Worm (Caenorhabditis elegans) whole organism, L4 larva: ENCODE data around the gene C33D9.6.

Experiments used
- D1046.2 ChIP-seq: fragments of 200-800 bp; sonication (Bioruptor generic); IDR thresholded peaks from 2 replicates; pipeline ENCODE4 v1.3.6; 2022; ENCODE audit warnings: missing genetic modification characterization, missing compliant biosample characterization
- F37D6.2 ChIP-seq: sonication (generic microtip); optimal IDR thresholded peaks from 2 replicates; lab custom pipeline; 2016; ENCODE audit warnings: mild to moderate bottlenecking, missing genetic modification characterization, missing compliant biosample characterization
- T20F7.1 ChIP-seq: fragments of 200-800 bp; sonication (Bioruptor generic); optimal IDR thresholded peaks from 2 replicates; lab custom pipeline; 2018; ENCODE audit warnings: mild to moderate bottlenecking, missing genetic modification characterization, missing compliant biosample characterization
- T26A8.4 ChIP-seq: fragments of 200-800 bp; sonication (Bioruptor generic); IDR thresholded peaks from 2 replicates; pipeline ENCODE4 v1.3.6; 2022; ENCODE audit warnings: missing genetic modification characterization, missing compliant biosample characterization
- Y105C5A.15 ChIP-seq: fragments of 200-800 bp; sonication (Bioruptor generic); IDR thresholded peaks from 2 replicates; pipeline ENCODE4 v1.3.6; 2022; ENCODE audit warnings: missing genetic modification characterization, missing compliant biosample characterization
- Y75B8A.6 ChIP-seq: fragments of 200-800 bp; sonication (Bioruptor generic); IDR thresholded peaks from 2 replicates; pipeline ENCODE4 v1.3.6; 2022; ENCODE audit warnings: missing genetic modification reagents, missing genetic modification characterization, missing compliant biosample characterization
- ceh-28 ChIP-seq: fragments of 150-350 bp; optimal IDR thresholded peaks from 2 replicates; lab custom pipeline; 2014; ENCODE audit warnings: missing biosample characterization, missing genetic modification reagents, missing genetic modification characterization
- ceh-32 ChIP-seq: sonication (generic microtip); optimal IDR thresholded peaks from 2 replicates; lab custom pipeline; 2016; ENCODE audit warnings: mild to moderate bottlenecking, missing genetic modification characterization, missing compliant biosample characterization; ENCODE audit not compliant: poor library complexity
- ceh-62 ChIP-seq: sonication (generic microtip); optimal IDR thresholded peaks from 2 replicates; lab custom pipeline; 2017; ENCODE audit warnings: missing biosample characterization, missing genetic modification characterization
- ceh-82 ChIP-seq: sonication (generic microtip); optimal IDR thresholded peaks from 2 replicates; lab custom pipeline; 2017; ENCODE audit warnings: missing biosample characterization, missing genetic modification characterization
- cey-2 ChIP-seq: sonication (generic microtip); optimal IDR thresholded peaks from 3 replicates; lab custom pipeline; 2017; ENCODE audit warnings: missing genetic modification characterization, mild to moderate bottlenecking, missing compliant biosample characterization, antibody characterized with exemption, borderline replicate concordance; ENCODE audit not compliant: insufficient read depth
- daf-19 ChIP-seq: fragments of 200-800 bp; sonication (Bioruptor generic); conservative IDR thresholded peaks from 2 replicates; pipeline ENCODE4 v1.3.6; 2022; ENCODE audit warnings: missing genetic modification characterization, missing compliant biosample characterization
- daf-8 ChIP-seq: fragments of 200-800 bp; sonication (Bioruptor generic); IDR thresholded peaks from 2 replicates; pipeline ENCODE4 v1.3.6; 2022; ENCODE audit warnings: missing genetic modification characterization, missing compliant biosample characterization
- dmd-8 ChIP-seq: fragments of 200-800 bp; sonication (Bioruptor generic); IDR thresholded peaks from 2 replicates; pipeline ENCODE4 v1.3.6; 2022; ENCODE audit warnings: missing genetic modification characterization, missing compliant biosample characterization
- dmd-9 ChIP-seq: fragments of 200-800 bp; sonication (Bioruptor generic); IDR thresholded peaks from 2 replicates; pipeline ENCODE4 v1.3.6; 2022; ENCODE audit warnings: missing genetic modification reagents, missing genetic modification characterization, missing compliant biosample characterization
- dve-1 ChIP-seq: sonication (generic microtip); optimal IDR thresholded peaks from 2 replicates; lab custom pipeline; 2017; ENCODE audit warnings: antibody characterized with exemption, mild to moderate bottlenecking, missing genetic modification characterization, missing compliant biosample characterization; ENCODE audit not compliant: insufficient read depth
- fkh-10 ChIP-seq: fragments of 150-350 bp; optimal IDR thresholded peaks from 2 replicates; lab custom pipeline; 2014; ENCODE audit warnings: missing biosample characterization, missing genetic modification reagents, missing genetic modification characterization
- gei-8 ChIP-seq: fragments of 200-800 bp; sonication (Bioruptor generic); optimal IDR thresholded peaks from 2 replicates; lab custom pipeline; 2018; ENCODE audit warnings: mild to moderate bottlenecking, missing genetic modification characterization, missing compliant biosample characterization
- hlh-11 ChIP-seq: fragments of 200-800 bp; sonication (Bioruptor generic); optimal IDR thresholded peaks from 2 replicates; lab custom pipeline; 2018; ENCODE audit warnings: mild to moderate bottlenecking, missing genetic modification characterization, missing compliant biosample characterization
- hmg-1.1 ChIP-seq: fragments of 200-800 bp; sonication (Bioruptor generic); IDR thresholded peaks from 2 replicates; pipeline ENCODE4 v1.3.6; 2022; ENCODE audit warnings: missing genetic modification reagents, missing genetic modification characterization, missing compliant biosample characterization
- lin-39 ChIP-seq: fragments of 150-350 bp; optimal IDR thresholded peaks from 2 replicates; lab custom pipeline; 2014; ENCODE audit warnings: missing biosample characterization, missing genetic modification reagents, missing genetic modification characterization
- lir-3 ChIP-seq: sonication (generic microtip); optimal IDR thresholded peaks from 2 replicates; lab custom pipeline; 2016; ENCODE audit warnings: mild to moderate bottlenecking, missing genetic modification characterization, missing compliant biosample characterization
- madf-5 ChIP-seq, 2 experiments: fragments of 200-800 bp; sonication (Bioruptor generic); IDR thresholded peaks; 2 replicates each; pipeline ENCODE4 v1.3.6; 2022; ENCODE audit warnings: missing compliant biosample characterization in 2 of 2, missing genetic modification characterization in 2 of 2
- mdl-1 ChIP-seq, 2 experiments: fragments of 150-350 bp in 1 of 2; sonication (generic microtip) in 1 of 2; optimal IDR thresholded peaks; 2 replicates each; lab custom pipeline; 2014 to 2017; ENCODE audit warnings: missing biosample characterization in 2 of 2, missing genetic modification characterization in 2 of 2
- mdt-29 ChIP-seq: fragments of 200-800 bp; sonication (Bioruptor generic); IDR thresholded peaks from 2 replicates; pipeline ENCODE4 v1.3.6; 2022; ENCODE audit warnings: missing genetic modification reagents, missing genetic modification characterization, missing compliant biosample characterization
- mep-1 ChIP-seq: fragments of 150-350 bp; sonication (generic microtip); optimal IDR thresholded peaks from 3 replicates; lab custom pipeline; 2014; ENCODE audit warnings: missing biosample characterization, missing genetic modification characterization
- mes-2 ChIP-seq: sonication (generic microtip); optimal IDR thresholded peaks from 2 replicates; lab custom pipeline; 2016; ENCODE audit warnings: missing genotype, mild to moderate bottlenecking, missing genetic modification characterization, missing compliant biosample characterization; ENCODE audit not compliant: poor library complexity, severe bottlenecking
- mxl-2 ChIP-seq: fragments of 200-800 bp; sonication (Bioruptor generic); conservative IDR thresholded peaks from 2 replicates; pipeline ENCODE4 v1.3.6; 2022; ENCODE audit warnings: missing genetic modification reagents, missing genetic modification characterization, missing compliant biosample characterization
- nhr-111 ChIP-seq: fragments of 200-800 bp; sonication (Bioruptor generic); optimal IDR thresholded peaks from 2 replicates; lab custom pipeline; 2018; ENCODE audit warnings: mild to moderate bottlenecking, missing genetic modification characterization, missing compliant biosample characterization
- nhr-41 ChIP-seq: fragments of 200-800 bp; sonication (Bioruptor generic); IDR thresholded peaks from 2 replicates; pipeline ENCODE4 v1.3.6; 2022; ENCODE audit warnings: missing genetic modification reagents, missing genetic modification characterization, missing compliant biosample characterization
- nhr-48 ChIP-seq: sonication (generic microtip); optimal IDR thresholded peaks from 2 replicates; lab custom pipeline; 2016; ENCODE audit warnings: mild to moderate bottlenecking, missing genetic modification characterization, missing compliant biosample characterization
- nhr-6 ChIP-seq: fragments of 150-350 bp; optimal IDR thresholded peaks from 2 replicates; lab custom pipeline; 2014; ENCODE audit warnings: missing biosample characterization, missing genetic modification characterization
- skn-1 ChIP-seq: fragments of 150-350 bp; optimal IDR thresholded peaks from 2 replicates; lab custom pipeline; 2014; ENCODE audit warnings: missing biosample characterization, missing genetic modification characterization
- snpc-1.2 ChIP-seq: fragments of 200-800 bp; sonication (Bioruptor generic); IDR thresholded peaks from 2 replicates; pipeline ENCODE4 v1.3.6; 2022; ENCODE audit warnings: missing genetic modification reagents, missing genetic modification characterization, missing compliant biosample characterization
- snpc-4 ChIP-seq: fragments of 150-350 bp; optimal IDR thresholded peaks from 2 replicates; lab custom pipeline; 2014; ENCODE audit warnings: missing biosample characterization, missing genetic modification characterization
- tra-1 ChIP-seq: fragments of 200-800 bp; sonication (Bioruptor generic); IDR thresholded peaks from 2 replicates; pipeline ENCODE4 v1.3.6; 2022; ENCODE audit warnings: missing genetic modification reagents, missing genetic modification characterization, missing compliant biosample characterization
- zfp-2 ChIP-seq: sonication (generic microtip); optimal IDR thresholded peaks from 2 replicates; lab custom pipeline; 2016; ENCODE audit warnings: mild to moderate bottlenecking, missing genetic modification characterization, missing compliant biosample characterization
- zfp-3 ChIP-seq: fragments of 200-800 bp; sonication (Bioruptor generic); conservative IDR thresholded peaks from 2 replicates; pipeline ENCODE4 v1.3.6; 2022; ENCODE audit warnings: missing genetic modification reagents, missing genetic modification characterization, missing compliant biosample characterization
- zip-2 ChIP-seq: fragments of 150-350 bp; optimal IDR thresholded peaks from 2 replicates; lab custom pipeline; 2014; ENCODE audit warnings: missing biosample characterization, missing genetic modification characterization
- ztf-11 ChIP-seq: fragments of 150-350 bp; optimal IDR thresholded peaks from 2 replicates; lab custom pipeline; 2014; ENCODE audit warnings: missing biosample characterization, missing genetic modification characterization

The C33D9.6 gene

DNA sequence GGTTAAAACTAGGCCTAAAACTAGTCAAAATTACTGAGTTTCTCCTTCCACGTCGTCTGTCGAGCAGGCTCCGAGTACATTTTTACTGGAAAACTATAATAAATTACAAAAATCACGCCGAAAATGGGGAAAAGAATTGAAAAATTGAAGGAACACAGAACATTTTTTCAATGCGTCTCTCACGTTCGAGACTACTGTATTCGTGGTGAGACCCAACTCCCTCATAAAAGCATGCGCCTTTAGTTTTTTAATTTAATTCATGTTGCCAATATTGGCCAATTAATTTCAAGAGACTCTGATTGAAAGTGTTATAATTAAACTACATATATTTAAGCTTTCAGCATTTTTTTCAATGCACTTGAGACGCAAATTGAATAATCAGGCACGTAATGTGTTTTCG is 23.8 kb downstream of the C33D9.6 start:
- TF ChIP-seq snpc-1.2 (GFP tag; lab: Robert Waterston, UW): 0 out of 2 replicates have a peak, but pooled peaks have one; percentile 6
- TF ChIP-seq nhr-48 (tag; lab: Kevin White, UChicago): no peak

DNA sequence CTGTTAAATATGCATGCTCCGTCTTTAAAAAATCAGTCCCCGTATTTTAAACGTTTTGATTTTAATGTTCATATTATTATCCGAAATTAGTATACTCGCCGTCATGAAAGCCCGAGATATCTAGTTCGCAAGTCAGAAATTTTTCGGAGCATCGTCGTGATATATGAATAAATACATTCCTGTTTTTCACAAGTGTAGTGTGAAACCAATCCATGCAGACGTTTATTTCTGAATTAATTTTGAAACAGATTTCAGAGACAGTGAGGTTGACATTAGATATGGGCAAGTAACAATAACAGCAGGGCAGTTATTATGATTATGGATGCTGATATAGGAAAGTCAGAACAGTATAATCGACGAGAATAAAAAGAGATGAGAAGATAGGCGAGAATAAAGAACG is 25.5 kb downstream of the C33D9.6 start:
- TF ChIP-seq snpc-1.2 (GFP tag; lab: Robert Waterston, UW) (peak; percentile 34; the same call in 1 of the 2 replicates), T26A8.4 (GFP tag; lab: Robert Waterston, UW) (no peak)
- TF ChIP-seq, all 104 proteins: peak for 1

DNA sequence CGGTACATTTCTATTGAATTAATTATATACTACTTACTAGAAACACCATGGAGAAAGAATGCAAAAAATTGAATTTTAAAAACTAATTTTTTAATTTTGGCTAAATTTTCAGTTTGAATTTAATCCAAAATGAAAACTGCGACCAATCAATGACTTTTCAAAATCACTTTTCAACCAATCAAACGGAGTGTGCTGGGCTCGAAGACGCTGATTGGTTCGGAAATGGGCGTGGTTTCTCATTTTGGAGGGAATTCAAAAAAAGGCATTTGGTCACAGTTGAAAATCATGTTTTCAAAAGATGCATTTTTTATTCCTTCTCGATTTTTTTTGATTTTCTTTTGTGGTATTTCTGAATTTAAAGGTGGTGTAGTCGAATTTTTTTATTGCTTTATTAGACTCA is 29.0 kb downstream of the C33D9.6 start:
- TF ChIP-seq nhr-41 (GFP tag; lab: Robert Waterston, UW) (no peak), snpc-4 (tag; lab: Kevin White, UChicago) (no peak), mep-1 (tag; lab: Kevin White, UChicago) (no peak), nhr-6 (tag; lab: Kevin White, UChicago) (no peak)

DNA sequence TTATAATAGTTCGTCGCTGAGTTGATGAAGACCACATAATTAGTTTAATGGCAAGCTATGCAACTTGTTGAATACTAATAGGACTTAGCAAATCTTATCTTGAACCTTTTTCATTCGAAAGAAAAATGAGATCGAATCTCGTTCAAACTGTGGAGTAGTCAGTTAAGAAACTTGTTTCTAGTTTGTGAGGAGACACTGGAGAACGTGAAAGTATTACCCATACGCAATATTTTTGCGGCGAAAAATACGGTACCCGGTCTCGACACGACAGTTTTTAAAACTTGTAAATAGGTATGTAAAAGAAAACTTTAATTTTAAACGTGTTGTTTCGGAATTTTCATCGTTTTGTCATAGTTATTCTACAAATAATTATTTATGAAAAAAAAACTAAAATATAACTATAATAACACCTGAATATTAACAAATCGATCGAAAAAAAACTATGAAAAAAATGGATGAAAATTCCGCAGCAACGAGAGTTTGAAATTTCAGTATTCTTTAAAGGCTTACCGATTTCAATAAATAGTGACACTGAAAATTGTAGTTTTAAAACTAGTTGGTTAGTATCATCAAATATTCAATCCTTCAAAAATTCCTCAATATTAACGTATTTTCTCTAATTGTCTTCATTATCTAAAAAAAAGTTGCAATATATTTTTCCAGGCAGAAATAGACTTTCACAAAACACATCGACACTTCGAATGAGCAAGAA is 32.2 kb downstream of the C33D9.6 start, which contains the start of the genes F20C5.7 and parg-1:
Gene F20C5.7 (minus strand): TSS at position 101 of the 712 bp plus-strand sequence.
Gene parg-1 (plus strand): TSS at position 662 of the 712 bp plus-strand sequence.
- no peak for TF ChIP-seq hlh-11 (tag; lab: Kevin White, UChicago)
- no peak for TF ChIP-seq mxl-2 (GFP tag; lab: Robert Waterston, UW)
- no peak for TF ChIP-seq Y105C5A.15 (GFP tag; lab: Robert Waterston, UW)
- TF ChIP-seq dmd-8: no peak
- TF ChIP-seq zip-2 (tag; lab: Kevin White, UChicago): no peak
- no peak for TF ChIP-seq daf-19
- TF ChIP-seq, all 104 proteins: peak for 0

DNA sequence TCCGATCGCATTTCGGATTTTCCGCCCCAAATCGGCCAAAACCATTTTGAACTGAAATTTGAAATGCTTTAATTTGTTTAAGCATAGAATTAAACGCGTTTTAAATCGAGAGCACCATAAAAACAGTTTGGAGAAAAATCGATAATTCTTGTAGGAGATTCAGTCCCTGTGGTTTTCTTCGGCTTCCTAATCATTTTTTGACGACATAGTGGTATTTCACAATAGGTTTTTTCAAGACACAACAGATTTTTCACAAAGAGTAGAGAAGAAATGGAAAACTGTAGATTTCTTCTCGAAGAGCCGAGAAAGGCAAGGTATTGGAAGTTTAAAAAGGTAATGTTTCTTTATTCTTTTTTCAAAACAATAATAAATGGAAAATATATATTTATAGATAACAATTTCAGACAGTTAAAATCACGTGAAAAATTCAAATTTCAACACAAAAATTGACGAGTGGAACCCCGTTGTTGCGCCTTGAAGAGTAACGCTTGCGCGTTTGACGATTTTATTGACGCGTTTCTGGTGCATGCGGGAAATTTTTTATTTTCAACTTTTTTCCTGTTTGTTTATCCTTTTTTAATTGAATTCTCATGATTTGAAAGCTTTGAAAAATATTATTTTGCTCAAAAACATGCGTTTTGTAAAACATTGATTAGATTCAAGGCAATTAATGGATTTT is 34.2 kb downstream of the C33D9.6 start, which contains the start of gene F21D5.7:
Gene F21D5.7 (minus strand): TSS at position 51 of the 679 bp plus-strand sequence.
- no peak for TF ChIP-seq zfp-2 (tag; lab: Kevin White, UChicago)
- TF ChIP-seq snpc-1.2 (GFP tag; lab: Robert Waterston, UW): peak; percentile 53; the same call in 1 of the 2 replicates
- no peak for TF ChIP-seq cey-2 (tag; lab: Kevin White, UChicago)
- no peak for TF ChIP-seq ceh-32 (tag; lab: Kevin White, UChicago)
- no peak for TF ChIP-seq madf-5 (GFP tag; IDR thresholded peaks at IDR 0.05; lab: Robert Waterston, UW)
- no peak for TF ChIP-seq nhr-111
- no peak for TF ChIP-seq fkh-10 (GFP tag; lab: Kevin White, UChicago)
- peak; percentile 35; the same call in 1 of the 2 replicates for TF ChIP-seq zfp-3 (GFP tag; lab: Robert Waterston, UW)
- no peak for TF ChIP-seq daf-8 (GFP tag; lab: Robert Waterston, UW)
- no peak for TF ChIP-seq ceh-82 (tag; lab: Kevin White, UChicago)
- TF ChIP-seq lir-3: no peak
- TF ChIP-seq F37D6.2 (tag; lab: Kevin White, UChicago): peak; percentile 22
- no peak for TF ChIP-seq gei-8 (GFP tag; lab: Kevin White, UChicago)
- TF ChIP-seq mes-2 (tag; lab: Kevin White, UChicago): peak; percentile 76
- TF ChIP-seq D1046.2 (GFP tag; lab: Robert Waterston, UW): no peak
- TF ChIP-seq lin-39 (tag; lab: Kevin White, UChicago): no peak
- TF ChIP-seq Y75B8A.6 (GFP tag; lab: Robert Waterston, UW): no peak
- TF ChIP-seq dve-1 (tag; lab: Kevin White, UChicago): peak; percentile 91
- TF ChIP-seq T26A8.4 (GFP tag; lab: Robert Waterston, UW): peak; percentile 94; the same call in 1 of the 2 replicates
- TF ChIP-seq tra-1 (GFP tag; lab: Robert Waterston, UW): no peak
- no peak for TF ChIP-seq ceh-62 (tag; lab: Kevin White, UChicago)
- TF ChIP-seq T20F7.1: peak; percentile 86
- peak; percentile 33 for TF ChIP-seq ceh-28 (tag; lab: Kevin White, UChicago)
- no peak for TF ChIP-seq daf-19
- no peak for TF ChIP-seq skn-1 (tag; lab: Kevin White, UChicago)
- no peak for TF ChIP-seq ztf-11
- TF ChIP-seq dmd-9 (GFP tag; lab: Robert Waterston, UW): no peak
- TF ChIP-seq hmg-1.1: peak; percentile 34; the same call in 1 of the 2 replicates
- TF ChIP-seq mdl-1 (tag; optimal IDR thresholded peaks at IDR 0.05; lab: Kevin White, UChicago): peak in 1 of 2 experiments; percentile 51
- TF ChIP-seq mdt-29: no peak
